Fruit fly (Drosophila melanogaster): ENCODE measurements around the gene CG4842.

DNA sequence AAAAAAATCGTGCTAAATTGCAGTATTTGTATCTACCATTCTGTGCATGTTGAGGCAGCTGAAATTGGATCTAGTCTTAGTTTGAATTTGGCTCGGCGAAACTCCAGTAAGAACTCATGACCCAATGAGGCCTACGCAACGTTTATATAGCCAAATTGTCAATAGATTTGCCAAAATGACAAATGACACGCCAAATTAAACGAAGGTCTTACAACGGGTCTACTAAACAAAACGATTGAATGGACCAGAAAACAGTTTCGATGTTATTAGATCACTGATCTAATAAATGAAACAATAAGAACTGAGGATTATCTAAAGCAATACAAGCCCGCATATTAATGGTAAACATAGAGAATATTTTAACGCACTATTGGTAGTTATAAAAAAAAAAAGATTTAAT is 47.0 kb upstream of the CG4842 start, which contains the start of gene CG42718:
- TF ChIP-seq CTCF (optimal IDR thresholded peaks at IDR 0.05): no peak
- no peak for TF ChIP-seq CG8478 (optimal IDR thresholded peaks at IDR 0.05)

Data from S2 (cell line).